Worm (Caenorhabditis elegans) whole organism, L4/young adult: ENCODE measurements around the gene F44D12.16.

Source experiments
- dao-5 ChIP-seq: sonication (generic microtip); optimal IDR thresholded peaks from 2 replicates; lab custom pipeline; 2016; ENCODE audit warnings: missing genotype, missing genetic modification characterization, moderate library complexity, missing compliant biosample characterization
- him-1 ChIP-seq: sonication (generic microtip); optimal IDR thresholded peaks from 2 replicates; lab custom pipeline; 2016; ENCODE audit warnings: missing genotype, missing genetic modification reagents, missing genetic modification characterization, missing compliant biosample characterization

DNA sequence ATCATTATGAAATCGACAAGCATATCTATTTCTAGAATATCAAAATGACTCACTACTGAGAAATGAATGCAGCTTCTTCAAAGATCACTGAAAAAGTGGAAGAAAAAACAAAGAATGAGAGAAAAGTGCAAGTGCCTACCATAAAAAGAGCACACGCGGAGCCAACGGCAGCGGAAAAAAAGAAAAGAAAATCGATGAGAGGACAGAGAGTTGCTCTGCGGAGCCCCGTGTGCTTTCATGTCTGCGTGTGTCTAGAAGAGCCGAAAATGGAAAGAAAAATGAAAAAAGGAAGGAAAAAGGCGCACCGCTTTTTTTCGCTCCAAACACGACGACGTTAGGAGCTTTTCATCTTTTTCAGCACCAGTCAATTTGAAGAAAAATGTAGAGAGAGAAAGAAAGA is 33.8 kb downstream of the F44D12.16 start, which contains the start of gene ipla-7:
- TF ChIP-seq him-1 (tag; lab: Kevin White, UChicago) = no peak
- no peak for TF ChIP-seq dao-5 (tag; lab: Kevin White, UChicago)
